Worm (Caenorhabditis elegans): Measurements from ENCODE around the gene W02F12.2.

- TF ChIP-seq aly-2 (tag; optimal IDR thresholded peaks at IDR 0.05) (no peak), unc-62 (GFP tag; optimal IDR thresholded peaks at IDR 0.05) (no peak), zag-1 (tag; optimal IDR thresholded peaks at IDR 0.05) (no peak)
These were observed 13.0 kb upstream of the W02F12.2 start, which contains the start of gene sna-1 for ce11 chrV:6710462-6710861.

Data from whole organism, L1 larva.